Fruit fly (Drosophila melanogaster): Measurements from ENCODE around the gene otu.

otu gene

DNA sequence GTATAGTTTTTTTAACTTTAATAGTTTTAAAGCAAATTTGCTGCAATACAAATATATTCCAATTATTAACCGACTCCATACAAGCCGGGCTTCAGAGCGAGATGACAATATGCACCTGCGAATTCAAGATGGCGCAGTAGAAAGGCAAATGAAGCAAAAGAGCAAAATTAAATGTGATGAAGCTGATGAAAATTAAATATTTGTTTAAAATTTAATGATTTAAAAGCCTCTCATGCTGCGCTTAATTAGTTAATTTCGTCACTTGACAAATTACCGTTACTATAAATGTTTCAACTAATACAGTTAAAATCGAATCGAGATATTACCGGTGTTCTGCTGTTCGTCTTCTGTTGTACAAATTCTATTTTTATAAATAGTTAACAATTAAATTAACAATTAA is 287 bp downstream of the otu start, which contains the start of gene CG33181:
Gene CG33181, plus strand, starts transcription at position 301 of the 400 bp plus-strand sequence.
- TF ChIP-seq CG10669 (GFP tag; optimal IDR thresholded peaks at IDR 0.05) (no peak), Eip75B (GFP tag; optimal IDR thresholded peaks at IDR 0.05) (no peak)

- TF ChIP-seq CG9139 (GFP tag; optimal IDR thresholded peaks at IDR 0.05) = no peak
These were observed 4.6 kb downstream of the otu start for dm6 chrX:8484778-8485177.

DNA sequence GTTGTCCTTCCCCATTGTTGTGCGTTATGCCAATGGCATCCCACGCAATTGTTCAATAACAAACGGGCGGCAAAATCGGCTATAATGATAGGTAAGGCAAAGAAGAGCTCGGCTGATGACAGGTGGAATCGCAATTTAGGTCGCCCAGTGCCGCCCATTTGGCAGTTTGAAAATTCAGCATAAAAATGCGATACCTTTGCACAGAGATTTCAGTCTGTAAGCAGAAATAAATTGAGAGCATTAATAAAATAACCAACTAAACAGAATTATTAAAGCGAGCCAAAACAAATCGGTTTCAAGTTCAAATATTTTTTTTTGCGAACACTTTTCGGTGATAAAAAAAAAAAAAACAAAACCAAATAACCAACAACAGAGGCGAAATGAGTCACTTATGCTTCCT is 5.7 kb downstream of the otu start, which contains the start of gene CG33223:
Gene CG33223, minus strand, starts transcription at position 215 of the 400 bp plus-strand sequence.
- TF ChIP-seq CG11902 (GFP tag; optimal IDR thresholded peaks at IDR 0.05) (no peak), acj6 (GFP tag; optimal IDR thresholded peaks at IDR 0.05) (no peak), salr (GFP tag; optimal IDR thresholded peaks at IDR 0.05) (no peak), dsx (GFP tag; optimal IDR thresholded peaks at IDR 0.05; ENCODE audit: poor library complexity, severe bottlenecking) (no peak), CG11294 (GFP tag; IDR thresholded peaks at IDR 0.05) (no peak), CG8632 (GFP tag; optimal IDR thresholded peaks at IDR 0.05) (no peak), CG9139 (GFP tag; optimal IDR thresholded peaks at IDR 0.05) (no peak), Ets96B (tag; optimal IDR thresholded peaks at IDR 0.05) (no peak), CG8319 (GFP tag; optimal IDR thresholded peaks at IDR 0.05) (no peak), CG31627 (GFP tag; optimal IDR thresholded peaks at IDR 0.05) (no peak), Sox102F (GFP tag; optimal IDR thresholded peaks at IDR 0.05) (no peak)

DNA sequence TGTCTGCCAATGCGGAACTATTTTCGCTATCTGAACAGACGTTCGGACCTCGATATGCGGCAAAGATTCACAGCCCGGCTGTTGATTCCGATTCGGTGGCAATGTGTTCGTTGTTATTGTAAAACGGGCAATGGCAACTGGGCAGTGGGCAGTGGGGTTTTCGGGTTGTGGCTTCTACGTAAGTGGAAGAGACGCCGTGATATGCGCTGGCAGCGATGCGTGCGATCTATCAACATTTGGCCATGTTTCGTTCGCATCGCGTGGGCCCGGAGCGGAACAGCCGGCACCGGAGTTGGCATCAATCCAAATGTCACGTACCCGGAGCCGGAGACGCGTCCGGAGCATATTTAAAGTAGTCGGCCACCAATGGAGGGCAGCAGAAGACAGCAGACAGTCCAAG is 7.9 kb downstream of the otu start, which contains the start of gene Cp38:
Gene Cp38, plus strand, starts transcription at position 376 of the 400 bp plus-strand sequence.
- no peak for TF ChIP-seq CG4318 (GFP tag; optimal IDR thresholded peaks at IDR 0.05)
- TF ChIP-seq CG6276 (GFP tag; optimal IDR thresholded peaks at IDR 0.05) = no peak
- no peak for TF ChIP-seq Met (GFP tag; optimal IDR thresholded peaks at IDR 0.05)

DNA sequence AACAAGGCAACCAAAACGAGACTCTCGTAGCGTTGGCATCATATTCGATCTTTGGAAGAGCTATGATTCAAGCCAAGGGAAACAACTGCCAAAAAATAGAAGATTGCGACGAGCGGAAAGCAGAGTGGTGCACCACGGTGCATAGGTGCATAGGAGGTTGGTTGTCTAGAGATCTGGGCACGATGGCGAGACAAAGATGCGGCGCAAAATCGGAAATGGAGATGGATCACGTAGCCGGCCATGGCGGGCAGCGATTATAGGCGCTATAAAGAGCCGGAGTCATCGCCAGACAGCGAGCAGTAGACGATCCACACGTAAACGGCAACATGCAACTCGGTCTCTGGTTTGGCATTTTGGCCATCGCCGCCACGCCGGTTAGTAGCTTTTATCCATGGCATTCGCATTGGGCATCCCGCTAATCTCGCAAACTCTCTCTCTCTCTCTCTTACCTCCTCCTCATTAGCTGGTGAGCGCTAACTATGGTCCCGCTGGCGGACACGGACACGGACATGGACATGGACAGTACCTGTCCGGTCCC is 10.2 kb downstream of the otu start, which contains the start of gene Cp36:
Gene Cp36, plus strand, starts transcription at position 289 of the 538 bp plus-strand sequence.
- no peak for TF ChIP-seq CG34406 (GFP tag; optimal IDR thresholded peaks at IDR 0.05)
- TF ChIP-seq CG9139 (GFP tag; optimal IDR thresholded peaks at IDR 0.05) = no peak
- TF ChIP-seq fkh (GFP tag; optimal IDR thresholded peaks at IDR 0.05) = no peak
- no peak for TF ChIP-seq Lpt (GFP tag; optimal IDR thresholded peaks at IDR 0.05)
- no peak for TF ChIP-seq dsx (GFP tag; optimal IDR thresholded peaks at IDR 0.05; ENCODE audit: poor library complexity, severe bottlenecking)
- TF ChIP-seq Blimp-1 (GFP tag; optimal IDR thresholded peaks at IDR 0.05) = no peak
- TF ChIP-seq svp (GFP tag) = no peak
- TF ChIP-seq CG11762 (GFP tag; optimal IDR thresholded peaks at IDR 0.05; ENCODE audit: insufficient read depth) = no peak
- TF ChIP-seq CG8319 (GFP tag; optimal IDR thresholded peaks at IDR 0.05) = no peak
- TF ChIP-seq dac (GFP tag; optimal IDR thresholded peaks at IDR 0.05) = no peak
- TF ChIP-seq Eip93F (GFP tag; optimal IDR thresholded peaks at IDR 0.05) = no peak
- no peak for TF ChIP-seq Sox102F (GFP tag; optimal IDR thresholded peaks at IDR 0.05)
- no peak for TF ChIP-seq Ets21C (GFP tag; optimal IDR thresholded peaks at IDR 0.05)

dm6 chrX:8476817-8477216 is 12.5 kb downstream of the otu start, which contains the start of gene Cp7Fc:
Gene Cp7Fc, plus strand, starts transcription at chrX:8477117.
- TF ChIP-seq svp (GFP tag) (no peak), Lpt (GFP tag; optimal IDR thresholded peaks at IDR 0.05) (no peak), CG4318 (GFP tag; optimal IDR thresholded peaks at IDR 0.05) (no peak), CG6163 (GFP tag; IDR thresholded peaks at IDR 0.05) (no peak), CG15336 (GFP tag; IDR thresholded peaks at IDR 0.05) (no peak)

- TF ChIP-seq dac (GFP tag; optimal IDR thresholded peaks at IDR 0.05) (no peak), svp (GFP tag) (no peak), OdsH (GFP tag; optimal IDR thresholded peaks at IDR 0.05) (no peak), Hr4 (GFP tag; optimal IDR thresholded peaks at IDR 0.05) (no peak), salr (GFP tag; optimal IDR thresholded peaks at IDR 0.05) (no peak), Eip78C (GFP tag) (no peak), vri (GFP tag; optimal IDR thresholded peaks at IDR 0.05) (no peak), Sox102F (GFP tag; optimal IDR thresholded peaks at IDR 0.05) (no peak), Blimp-1 (GFP tag; optimal IDR thresholded peaks at IDR 0.05) (no peak), CG6808 (GFP tag; optimal IDR thresholded peaks at IDR 0.05) (no peak), eg (GFP tag; IDR thresholded peaks at IDR 0.05) (no peak), ss (GFP tag; optimal IDR thresholded peaks at IDR 0.05) (no peak)
These were observed 13.7 kb downstream of the otu start for dm6 chrX:8475657-8476056.
